Fruit fly (Drosophila melanogaster) whole organism, embryonic: Measurements from ENCODE around the gene Bap111.
A peak's percentile ranks its signal among the peaks of the same experiment; 100 is the strongest.

Experiments used
- Atf3 ChIP-seq: fragments of 200-800 bp; sonication (Bioruptor generic); optimal IDR thresholded peaks from 3 replicates; lab custom pipeline; 2016; ENCODE audit warnings: missing biosample characterization, missing genetic modification characterization
- Bdp1 ChIP-seq: fragments of 200-800 bp; sonication (Bioruptor generic); optimal IDR thresholded peaks from 3 replicates; lab custom pipeline; 2016; ENCODE audit warnings: missing biosample characterization, missing genetic modification characterization
- CG10321 ChIP-seq: fragments of 200-800 bp; sonication (Bioruptor generic); IDR thresholded peaks from 2 replicates; pipeline ENCODE4 v1.3.6; 2022; ENCODE audit warnings: missing biosample characterization, missing genetic modification characterization
- CG10366 ChIP-seq: fragments of 200-800 bp; sonication (Bioruptor generic); IDR thresholded peaks from 2 replicates; pipeline ENCODE4 v1.3.6; 2022; ENCODE audit warnings: missing biosample characterization, missing genetic modification characterization
- CG11504 ChIP-seq: fragments of 200-800 bp; sonication (Bioruptor generic); optimal IDR thresholded peaks from 3 replicates; lab custom pipeline; 2019; ENCODE audit warnings: missing biosample characterization, mild to moderate bottlenecking, missing genetic modification characterization, moderate library complexity
- CG1233 ChIP-seq: fragments of 200-800 bp; sonication (Bioruptor generic); optimal IDR thresholded peaks from 4 replicates; lab custom pipeline; 2018; ENCODE audit warnings: missing biosample characterization, mild to moderate bottlenecking, missing genetic modification characterization
- CG12942 ChIP-seq: fragments of 200-800 bp; sonication (Bioruptor generic); optimal IDR thresholded peaks from 3 replicates; lab custom pipeline; 2016; ENCODE audit warnings: missing biosample characterization, missing genetic modification characterization
- CG15696 ChIP-seq: fragments of 200-800 bp; sonication (Bioruptor generic); optimal IDR thresholded peaks from 2 replicates; lab custom pipeline; 2019; ENCODE audit warnings: missing biosample characterization, mild to moderate bottlenecking, missing genetic modification characterization, moderate library complexity
- CG16813 ChIP-seq: fragments of 200-800 bp; sonication (Bioruptor generic); IDR thresholded peaks from 3 replicates; pipeline ENCODE4 v1.3.6; 2022; ENCODE audit warnings: missing biosample characterization, missing genetic modification characterization; ENCODE audit not compliant: partially characterized antibody
- CG17186 ChIP-seq: fragments of 200-800 bp; sonication (Bioruptor generic); optimal IDR thresholded peaks from 3 replicates; lab custom pipeline; 2017; ENCODE audit warnings: missing biosample characterization, missing genetic modification reagents, missing genetic modification characterization
- CG1832 ChIP-seq: fragments of 200-800 bp; sonication (Bioruptor generic); optimal IDR thresholded peaks from 2 replicates; lab custom pipeline; 2017; ENCODE audit warnings: missing biosample characterization, mild to moderate bottlenecking, missing genetic modification characterization, inconsistent platforms
- CG2889 ChIP-seq: fragments of 200-800 bp; sonication (Bioruptor generic); IDR thresholded peaks from 3 replicates; pipeline ENCODE4 v1.3.6; 2022; ENCODE audit warnings: missing biosample characterization, missing genetic modification characterization
- CG3163 ChIP-seq: fragments of 200-800 bp; sonication (Bioruptor generic); optimal IDR thresholded peaks from 3 replicates; lab custom pipeline; 2016; ENCODE audit warnings: missing biosample characterization, missing genetic modification characterization
- CG3407 ChIP-seq: fragments of 200-800 bp; sonication (Bioruptor generic); optimal IDR thresholded peaks from 2 replicates; lab custom pipeline; 2018; ENCODE audit warnings: missing biosample characterization, mild to moderate bottlenecking, missing genetic modification characterization
- CG34422 ChIP-seq: fragments of 200-800 bp; sonication (Bioruptor generic); IDR thresholded peaks from 3 replicates; pipeline ENCODE4 v1.3.6; 2022; ENCODE audit warnings: missing biosample characterization, missing genetic modification characterization
- CG3726 ChIP-seq: fragments of 200-800 bp; sonication (Bioruptor generic); IDR thresholded peaks from 3 replicates; pipeline ENCODE4, ENCODE4 v1.3.6; 2022; ENCODE audit warnings: missing biosample characterization, missing genetic modification characterization
- CG5180 ChIP-seq: fragments of 200-800 bp; sonication (Bioruptor generic); optimal IDR thresholded peaks from 3 replicates; lab custom pipeline; 2017; ENCODE audit warnings: missing biosample characterization, missing genetic modification characterization, mild to moderate bottlenecking, moderate library complexity, missing genetic modification reagents
- CG7271 ChIP-seq: fragments of 200-800 bp; sonication (Bioruptor generic); optimal IDR thresholded peaks from 2 replicates; lab custom pipeline; 2018; ENCODE audit warnings: missing biosample characterization, mild to moderate bottlenecking, missing genetic modification characterization, moderate library complexity
- CG7372 ChIP-seq: fragments of 200-800 bp; sonication (Bioruptor generic); IDR thresholded peaks from 2 replicates; pipeline ENCODE4 v1.3.6; 2022; ENCODE audit warnings: missing biosample characterization, missing genetic modification characterization
- CG8388 ChIP-seq: fragments of 200-800 bp; sonication (Bioruptor generic); optimal IDR thresholded peaks from 2 replicates; lab custom pipeline; 2019; ENCODE audit warnings: missing biosample characterization, mild to moderate bottlenecking, missing genetic modification characterization, moderate library complexity
- CG8478 ChIP-seq: fragments of >200 bp; optimal IDR thresholded peaks from 2 replicates; lab custom pipeline; 2018
- D ChIP-seq, 2 experiments: fragments of 200-800 bp in 1 of 2; fragments of >200 bp in 1 of 2; sonication (Bioruptor generic) in 1 of 2; optimal IDR thresholded peaks; 2 replicates in 1 of 2; 3 replicates in 1 of 2; lab custom pipeline; 2017; ENCODE audit warnings: mild to moderate bottlenecking in 1 of 2, missing biosample characterization in 1 of 2, missing genetic modification characterization in 1 of 2, missing genetic modification reagents in 1 of 2
- Dll ChIP-seq: fragments of 200-800 bp; sonication (Bioruptor generic); IDR thresholded peaks from 4 replicates; pipeline ENCODE4 v1.3.6; 2022; ENCODE audit warnings: missing biosample characterization, missing genetic modification characterization; ENCODE audit not compliant: partially characterized antibody
- Drgx ChIP-seq: fragments of 200-800 bp; sonication (Bioruptor generic); IDR thresholded peaks from 2 replicates; pipeline ENCODE4 v1.3.6; 2022; ENCODE audit warnings: missing biosample characterization, missing genetic modification characterization
- Hey ChIP-seq: fragments of 200-800 bp; sonication (Bioruptor generic); optimal IDR thresholded peaks from 3 replicates; lab custom pipeline; 2018; ENCODE audit warnings: missing biosample characterization, mild to moderate bottlenecking, missing genetic modification characterization
- Hmr ChIP-seq: fragments of 200-800 bp; sonication (Bioruptor generic); optimal IDR thresholded peaks from 3 replicates; lab custom pipeline; 2017; ENCODE audit warnings: mild to moderate bottlenecking, missing biosample characterization, missing genetic modification reagents, missing genetic modification characterization
- Rfx ChIP-seq: fragments of 200-800 bp; sonication (Bioruptor generic); IDR thresholded peaks from 2 replicates; pipeline ENCODE4 v1.3.6; 2022; ENCODE audit warnings: missing biosample characterization, missing genetic modification characterization
- TFAM ChIP-seq: fragments of 200-800 bp; sonication (Bioruptor generic); optimal IDR thresholded peaks from 2 replicates; lab custom pipeline; 2017; ENCODE audit warnings: missing biosample characterization, missing genetic modification characterization, inconsistent platforms
- ara ChIP-seq: fragments of 200-800 bp; sonication (Bioruptor generic); IDR thresholded peaks from 2 replicates; pipeline ENCODE4 v1.3.6; 2022; ENCODE audit warnings: missing biosample characterization, missing genetic modification characterization
- bab2 ChIP-seq: fragments of 200-800 bp; sonication (Bioruptor generic); optimal IDR thresholded peaks from 2 replicates; lab custom pipeline; 2016; ENCODE audit warnings: missing biosample characterization, missing genetic modification characterization
- cas ChIP-seq: fragments of 200-800 bp; sonication (Bioruptor generic); IDR thresholded peaks from 2 replicates; pipeline ENCODE4 v1.3.6; 2022; ENCODE audit warnings: missing biosample characterization, missing genetic modification characterization
- chinmo ChIP-seq: fragments of 200-800 bp; sonication (Bioruptor generic); IDR thresholded peaks from 4 replicates; pipeline ENCODE4 v1.3.6; 2022; ENCODE audit warnings: missing biosample characterization, missing genetic modification characterization; ENCODE audit not compliant: partially characterized antibody
- ewg ChIP-seq: fragments of 200-800 bp; sonication (Bioruptor generic); optimal IDR thresholded peaks from 3 replicates; lab custom pipeline; 2017; ENCODE audit warnings: mild to moderate bottlenecking, missing biosample characterization, missing genetic modification reagents, missing genetic modification characterization
- gcm ChIP-seq: fragments of 200-800 bp; sonication (Bioruptor generic); optimal IDR thresholded peaks from 2 replicates; lab custom pipeline; 2019; ENCODE audit warnings: missing biosample characterization, mild to moderate bottlenecking, missing genetic modification characterization, moderate library complexity
- her ChIP-seq: fragments of 200-800 bp; sonication (Bioruptor generic); optimal IDR thresholded peaks from 2 replicates; lab custom pipeline; 2016; ENCODE audit warnings: missing biosample characterization, missing genetic modification characterization
- ind ChIP-seq: fragments of 200-800 bp; sonication (Bioruptor generic); optimal IDR thresholded peaks from 3 replicates; lab custom pipeline; 2016; ENCODE audit warnings: missing biosample characterization, missing genetic modification characterization
- jing ChIP-seq: fragments of 200-800 bp; sonication (Bioruptor generic); optimal IDR thresholded peaks from 2 replicates; lab custom pipeline; 2018; ENCODE audit warnings: missing biosample characterization, mild to moderate bottlenecking, missing genetic modification characterization
- lilli ChIP-seq: fragments of 200-800 bp; sonication (Bioruptor generic); optimal IDR thresholded peaks from 3 replicates; lab custom pipeline; 2016; ENCODE audit warnings: missing biosample characterization, missing genetic modification characterization
- mld ChIP-seq: fragments of 200-800 bp; sonication (Bioruptor generic); IDR thresholded peaks from 3 replicates; pipeline ENCODE4 v1.3.6; 2022; ENCODE audit warnings: missing biosample characterization, missing genetic modification characterization; ENCODE audit not compliant: partially characterized antibody
- p53 ChIP-seq: fragments of 200-800 bp; sonication (Bioruptor generic); optimal IDR thresholded peaks from 2 replicates; lab custom pipeline; 2016; ENCODE audit warnings: missing biosample characterization, missing genetic modification characterization
- pho ChIP-seq: fragments of 200-800 bp; sonication (Bioruptor generic); optimal IDR thresholded peaks from 2 replicates; lab custom pipeline; 2016; ENCODE audit warnings: missing biosample characterization, missing genetic modification characterization
- phol ChIP-seq: fragments of 200-800 bp; sonication (Bioruptor generic); optimal IDR thresholded peaks from 3 replicates; lab custom pipeline; 2018; ENCODE audit warnings: missing biosample characterization, mild to moderate bottlenecking, missing genetic modification characterization, moderate library complexity
- ranshi ChIP-seq: fragments of 200-800 bp; sonication (Bioruptor generic); IDR thresholded peaks from 2 replicates; pipeline ENCODE4 v1.3.6; 2022; ENCODE audit warnings: missing biosample characterization, missing genetic modification characterization
- repo ChIP-seq: fragments of 200-800 bp; sonication (Bioruptor generic); optimal IDR thresholded peaks from 2 replicates; lab custom pipeline; 2016; ENCODE audit warnings: missing biosample characterization, missing genetic modification characterization
- seq ChIP-seq: fragments of 200-800 bp; sonication (Bioruptor generic); IDR thresholded peaks from 2 replicates; pipeline ENCODE4 v1.3.6; 2022; ENCODE audit warnings: missing biosample characterization, missing genetic modification characterization
- tin ChIP-seq: fragments of 200-800 bp; sonication (Bioruptor generic); optimal IDR thresholded peaks from 3 replicates; lab custom pipeline; 2016; ENCODE audit warnings: missing biosample characterization, missing genetic modification characterization
- unpg ChIP-seq: fragments of 200-800 bp; sonication (Bioruptor generic); optimal IDR thresholded peaks from 3 replicates; lab custom pipeline; 2018; ENCODE audit warnings: missing biosample characterization, mild to moderate bottlenecking, missing genetic modification characterization, moderate library complexity
- usp ChIP-seq: fragments of >200 bp; optimal IDR thresholded peaks from 2 replicates; lab custom pipeline; 2017; ENCODE audit warnings: missing biosample characterization, missing genetic modification characterization
- vvl ChIP-seq: fragments of 200-800 bp; sonication (Bioruptor generic); IDR thresholded peaks from 2 replicates; pipeline ENCODE4 v1.3.6; 2022; ENCODE audit warnings: missing biosample characterization, missing genetic modification characterization

Gene Bap111

dm6 chrX:9109072-9109844 lies 39.9 kb upstream of the Bap111 start (continued):
- TF ChIP-seq jing (GFP tag; lab: Kevin White, UChicago): peak; percentile 43
- TF ChIP-seq ara (GFP tag; lab: Robert Waterston, UW): peak; percentile 22; the same call in 1 of the 2 replicates
- no peak for TF ChIP-seq cas
- TF ChIP-seq usp: no peak
- TF ChIP-seq Rfx (GFP tag; lab: Robert Waterston, UW): peak; percentile 42
- no peak for TF ChIP-seq TFAM (GFP tag; lab: Kevin White, UChicago)
- no peak for TF ChIP-seq Bdp1 (GFP tag; lab: Kevin White, UChicago)
- peak; percentile 47 for TF ChIP-seq CG8388
- no peak for TF ChIP-seq CG7372 (GFP tag; lab: Robert Waterston, UW)
- 0 out of 4 replicates have a peak, but pooled peaks have one; percentile 28 for TF ChIP-seq Dll (GFP tag; lab: Robert Waterston, UW)
- peak; percentile 53 for TF ChIP-seq Drgx
- TF ChIP-seq lilli: peak; percentile 59
- peak; percentile 57 for TF ChIP-seq vvl (GFP tag; lab: Robert Waterston, UW)
- TF ChIP-seq CG16813 (GFP tag; lab: Robert Waterston, UW): 0 out of 3 replicates have a peak, but pooled peaks have one; percentile 15
- TF ChIP-seq ranshi (GFP tag; lab: Robert Waterston, UW): peak; percentile 4; the same call in 1 of the 2 replicates
- TF ChIP-seq D (optimal IDR thresholded peaks at IDR 0.05; lab: Kevin White, UChicago): no peak
- peak; percentile 27 for TF ChIP-seq D (GFP tag; optimal IDR thresholded peaks at IDR 0.05; lab: Kevin White, UChicago)
- peak; percentile 39 for TF ChIP-seq Hmr (GFP tag; lab: Kevin White, UChicago)
- TF ChIP-seq Atf3 (GFP tag; lab: Kevin White, UChicago): peak; percentile 27
- no peak for TF ChIP-seq CG11504
- TF ChIP-seq CG7271 (tag; lab: Kevin White, UChicago): no peak
- TF ChIP-seq ewg (GFP tag; lab: Kevin White, UChicago): peak; percentile 40
- TF ChIP-seq CG1832 (GFP tag; lab: Kevin White, UChicago): peak; percentile 52
- TF ChIP-seq bab2: peak; percentile 52
- TF ChIP-seq Hey (tag; lab: Kevin White, UChicago): no peak
- peak; percentile 16 for TF ChIP-seq CG8478
- peak; percentile 51 for TF ChIP-seq unpg (GFP tag; lab: Kevin White, UChicago)
- peak; percentile 40 for TF ChIP-seq p53
- peak; percentile 21 for TF ChIP-seq CG12942 (GFP tag; lab: Kevin White, UChicago)
- no peak for TF ChIP-seq seq (GFP tag; lab: Robert Waterston, UW)
- TF ChIP-seq CG3407: no peak
- TF ChIP-seq her (GFP tag; lab: Kevin White, UChicago): peak; percentile 39
- TF ChIP-seq ind: peak; percentile 65
- TF ChIP-seq pho (GFP tag; lab: Kevin White, UChicago): peak; percentile 43
- TF ChIP-seq CG5180 (GFP tag; lab: Kevin White, UChicago): no peak
- TF ChIP-seq tin (GFP tag; lab: Kevin White, UChicago): peak; percentile 60
- TF ChIP-seq CG3163 (GFP tag; lab: Kevin White, UChicago): no peak
- TF ChIP-seq chinmo: no peak
- TF ChIP-seq phol (tag; lab: Kevin White, UChicago): peak; percentile 72
- no peak for TF ChIP-seq repo (GFP tag; lab: Kevin White, UChicago)
- peak; percentile 35; the same call in 1 of the 2 replicates for TF ChIP-seq CG10321 (GFP tag; lab: Robert Waterston, UW)
- TF ChIP-seq CG3726 (GFP tag; lab: Robert Waterston, UW): no peak
- TF ChIP-seq gcm (GFP tag; lab: Kevin White, UChicago): peak; percentile 17
- TF ChIP-seq mld (GFP tag; lab: Robert Waterston, UW): no peak
- 0 out of 3 replicates have a peak, but pooled peaks have one; percentile 41 for TF ChIP-seq CG34422 (GFP tag; lab: Robert Waterston, UW)
- peak; percentile 35 for TF ChIP-seq CG15696 (tag; lab: Kevin White, UChicago)
- TF ChIP-seq CG17186 (GFP tag; lab: Kevin White, UChicago): peak; percentile 10
- TF ChIP-seq CG2889 (GFP tag; lab: Robert Waterston, UW): no peak
- peak; percentile 43; the same call in 1 of the 2 replicates for TF ChIP-seq CG10366 (GFP tag; lab: Robert Waterston, UW)
- TF ChIP-seq CG1233 (GFP tag; lab: Kevin White, UChicago): peak; percentile 31
